Worm (Caenorhabditis elegans) whole organism, L1 larva: ENCODE results near the gene C03B1.2.
A peak's percentile ranks its signal among the peaks of the same experiment; 100 is the strongest.

Experiments used
- C16A3.4 ChIP-seq: fragments of 150-350 bp; optimal IDR thresholded peaks from 2 replicates; lab custom pipeline; 2014; ENCODE audit warnings: missing biosample characterization, missing genetic modification characterization
- F16B12.6 ChIP-seq: fragments of 150-350 bp; optimal IDR thresholded peaks from 2 replicates; lab custom pipeline; 2014; ENCODE audit warnings: missing biosample characterization, missing genetic modification characterization
- aha-1 ChIP-seq: fragments of 150-350 bp; optimal IDR thresholded peaks from 2 replicates; lab custom pipeline; 2014; ENCODE audit warnings: missing biosample characterization, missing genetic modification characterization
- alr-1 ChIP-seq: fragments of 200-800 bp; sonication (Bioruptor generic); optimal IDR thresholded peaks from 2 replicates; lab custom pipeline; 2018; ENCODE audit warnings: borderline replicate concordance, mild to moderate bottlenecking, missing genetic modification characterization, missing compliant biosample characterization
- blmp-1 ChIP-seq: fragments of 150-350 bp; optimal IDR thresholded peaks from 2 replicates; lab custom pipeline; 2014; ENCODE audit warnings: missing biosample characterization, missing genetic modification characterization
- ceh-63 ChIP-seq: fragments of 200-800 bp; sonication (Bioruptor generic); optimal IDR thresholded peaks from 2 replicates; lab custom pipeline; 2018; ENCODE audit warnings: mild to moderate bottlenecking, missing genetic modification characterization, missing compliant biosample characterization
- ceh-8 ChIP-seq: fragments of 200-800 bp; sonication (Bioruptor generic); optimal IDR thresholded peaks from 2 replicates; lab custom pipeline; 2018; ENCODE audit warnings: mild to moderate bottlenecking, missing genetic modification characterization, moderate library complexity, missing compliant biosample characterization
- ceh-88 ChIP-seq: fragments of 200-800 bp; sonication (Bioruptor generic); IDR thresholded peaks from 2 replicates; pipeline ENCODE4 v1.3.6; 2022; ENCODE audit warnings: missing genetic modification characterization, missing compliant biosample characterization
- ces-1 ChIP-seq: fragments of 150-350 bp; optimal IDR thresholded peaks from 2 replicates; lab custom pipeline; 2014; ENCODE audit warnings: missing biosample characterization, missing genetic modification reagents, missing genetic modification characterization
- dpl-1 ChIP-seq, 3 experiments: fragments of 150-350 bp in 2 of 3; sonication (generic microtip) in 1 of 3; optimal IDR thresholded peaks; 2 replicates each; lab custom pipeline; 2014 to 2017; ENCODE audit warnings: missing biosample characterization in 3 of 3, missing genetic modification characterization in 3 of 3, missing genetic modification reagents in 3 of 3
- dsc-1 ChIP-seq: sonication (generic microtip); optimal IDR thresholded peaks from 2 replicates; lab custom pipeline; 2016; ENCODE audit warnings: mild to moderate bottlenecking, missing genetic modification characterization, missing compliant biosample characterization
- efl-3 ChIP-seq: fragments of 200-800 bp; sonication (Bioruptor generic); optimal IDR thresholded peaks from 2 replicates; lab custom pipeline; 2018; ENCODE audit warnings: mild to moderate bottlenecking, missing genetic modification characterization, missing compliant biosample characterization
- egl-13 ChIP-seq: sonication (generic microtip); optimal IDR thresholded peaks from 2 replicates; lab custom pipeline; 2016; ENCODE audit warnings: missing genotype, missing genetic modification reagents, missing genetic modification characterization, missing compliant biosample characterization
- egl-27 ChIP-seq, 2 experiments: fragments of 150-350 bp in 1 of 2; sonication (generic microtip); optimal IDR thresholded peaks; 3 replicates each; lab custom pipeline; 2017 to 2018; ENCODE audit warnings: missing biosample characterization in 2 of 2, missing genetic modification characterization in 2 of 2, missing genetic modification reagents in 2 of 2
- elt-3 ChIP-seq, 6 experiments: fragments of 150-350 bp in 1 of 6; sonication (generic microtip); optimal IDR thresholded peaks; 2 replicates each; lab custom pipeline; 2017 to 2018; ENCODE audit warnings: missing biosample characterization in 6 of 6, missing genetic modification characterization in 6 of 6, inconsistent platforms in 1 of 6
- ets-5 ChIP-seq: fragments of 200-800 bp; sonication (Bioruptor generic); IDR thresholded peaks from 2 replicates; pipeline ENCODE4 v1.3.6; 2022; ENCODE audit warnings: missing genetic modification characterization, missing compliant biosample characterization
- fkh-4 ChIP-seq: sonication (generic microtip); optimal IDR thresholded peaks from 2 replicates; lab custom pipeline; 2016; ENCODE audit warnings: missing compliant biosample characterization, missing genetic modification characterization, borderline replicate concordance
- fos-1 ChIP-seq: fragments of 150-350 bp; optimal IDR thresholded peaks from 2 replicates; lab custom pipeline; 2014; ENCODE audit warnings: missing biosample characterization, missing genetic modification characterization
- grh-1 ChIP-seq: fragments of 200-800 bp; sonication (Bioruptor generic); IDR thresholded peaks from 2 replicates; pipeline ENCODE4 v1.3.6; 2022; ENCODE audit warnings: missing genetic modification reagents, missing genetic modification characterization, missing compliant biosample characterization
- hlh-4 ChIP-seq: sonication (generic microtip); optimal IDR thresholded peaks from 2 replicates; lab custom pipeline; 2016; ENCODE audit warnings: mild to moderate bottlenecking, missing genetic modification characterization, missing compliant biosample characterization
- irx-1 ChIP-seq: sonication (generic microtip); optimal IDR thresholded peaks from 2 replicates; lab custom pipeline; 2016; ENCODE audit warnings: missing genetic modification characterization, missing compliant biosample characterization
- isw-1 ChIP-seq: fragments of 200-800 bp; sonication (Bioruptor generic); IDR thresholded peaks from 2 replicates; pipeline ENCODE4 v1.3.6; 2022; ENCODE audit warnings: missing genetic modification characterization, missing compliant biosample characterization
- jun-1 ChIP-seq: fragments of 150-350 bp; optimal IDR thresholded peaks from 2 replicates; lab custom pipeline; 2014; ENCODE audit warnings: missing biosample characterization, missing genetic modification reagents, missing genetic modification characterization
- lin-14 ChIP-seq: fragments of 200-800 bp; sonication (Bioruptor generic); optimal IDR thresholded peaks from 2 replicates; lab custom pipeline; 2018; ENCODE audit warnings: mild to moderate bottlenecking, missing genetic modification characterization, moderate library complexity, missing compliant biosample characterization
- lin-35 ChIP-seq, 2 experiments: fragments of 150-350 bp; optimal IDR thresholded peaks; 2 replicates each; lab custom pipeline; 2014; ENCODE audit warnings: missing biosample characterization in 2 of 2, missing genetic modification characterization in 2 of 2, missing genetic modification reagents in 2 of 2
- lin-39 ChIP-seq: fragments of 150-350 bp; optimal IDR thresholded peaks from 2 replicates; lab custom pipeline; 2014; ENCODE audit warnings: missing biosample characterization, missing genetic modification reagents, missing genetic modification characterization
- lir-3 ChIP-seq: sonication (generic microtip); optimal IDR thresholded peaks from 2 replicates; lab custom pipeline; 2016; ENCODE audit warnings: mild to moderate bottlenecking, missing genetic modification characterization, moderate library complexity, missing compliant biosample characterization; ENCODE audit not compliant: poor library complexity
- lsy-2 ChIP-seq, 2 experiments: fragments of 150-350 bp; optimal IDR thresholded peaks; 2 replicates each; lab custom pipeline; 2014; ENCODE audit warnings: missing biosample characterization in 2 of 2, missing genetic modification characterization in 2 of 2
- mdl-1 ChIP-seq, 2 experiments: fragments of 150-350 bp; optimal IDR thresholded peaks; 2 replicates each; lab custom pipeline; 2014 to 2017; ENCODE audit warnings: missing biosample characterization in 2 of 2, missing genetic modification characterization in 2 of 2, inconsistent platforms in 1 of 2
- mef-2 ChIP-seq: fragments of 150-350 bp; optimal IDR thresholded peaks from 2 replicates; lab custom pipeline; 2014; ENCODE audit warnings: missing biosample characterization, missing genetic modification characterization
- mep-1 ChIP-seq: fragments of 150-350 bp; optimal IDR thresholded peaks from 2 replicates; lab custom pipeline; 2014; ENCODE audit warnings: missing biosample characterization, missing genetic modification characterization
- nhr-11 ChIP-seq: fragments of 150-350 bp; optimal IDR thresholded peaks from 2 replicates; lab custom pipeline; 2014; ENCODE audit warnings: missing biosample characterization, missing genetic modification characterization
- nhr-20 ChIP-seq: sonication (generic microtip); optimal IDR thresholded peaks from 2 replicates; lab custom pipeline; 2016; ENCODE audit warnings: mild to moderate bottlenecking, missing genetic modification characterization, missing compliant biosample characterization
- nhr-47 ChIP-seq: sonication (generic microtip); optimal IDR thresholded peaks from 2 replicates; lab custom pipeline; 2016; ENCODE audit warnings: mild to moderate bottlenecking, missing genetic modification characterization, moderate library complexity, missing compliant biosample characterization
- nhr-71 ChIP-seq: sonication (generic microtip); optimal IDR thresholded peaks from 2 replicates; lab custom pipeline; 2016; ENCODE audit warnings: mild to moderate bottlenecking, missing genetic modification characterization, moderate library complexity, missing compliant biosample characterization
- nhr-85 ChIP-seq: sonication (generic microtip); peaks from one replicate; lab custom pipeline; 2016; ENCODE audit warnings: missing genetic modification characterization, inconsistent platforms, missing compliant biosample characterization
- pag-3 ChIP-seq: sonication (generic microtip); optimal IDR thresholded peaks from 2 replicates; lab custom pipeline; 2017; ENCODE audit warnings: missing genetic modification characterization, mild to moderate bottlenecking, missing compliant biosample characterization, antibody characterized with exemption, borderline replicate concordance; ENCODE audit not compliant: insufficient read depth
- pax-3 ChIP-seq: fragments of 200-800 bp; sonication (Bioruptor generic); optimal IDR thresholded peaks from 2 replicates; lab custom pipeline; 2018; ENCODE audit warnings: mild to moderate bottlenecking, missing genetic modification characterization, moderate library complexity, missing compliant biosample characterization
- snpc-4 ChIP-seq: fragments of 150-350 bp; optimal IDR thresholded peaks from 2 replicates; lab custom pipeline; 2014; ENCODE audit warnings: missing biosample characterization, missing genetic modification characterization
- snu-23 ChIP-seq: sonication (generic microtip); optimal IDR thresholded peaks from 2 replicates; lab custom pipeline; 2016; ENCODE audit warnings: missing genetic modification characterization, missing compliant biosample characterization
- sox-4 ChIP-seq: sonication (generic microtip); optimal IDR thresholded peaks from 2 replicates; lab custom pipeline; 2016; ENCODE audit warnings: missing genetic modification characterization, missing compliant biosample characterization
- tbx-2 ChIP-seq: sonication (generic microtip); optimal IDR thresholded peaks from 2 replicates; lab custom pipeline; 2016; ENCODE audit warnings: missing genetic modification characterization, missing compliant biosample characterization
- tlp-1 ChIP-seq: fragments of 150-350 bp; optimal IDR thresholded peaks from 2 replicates; lab custom pipeline; 2014; ENCODE audit warnings: missing biosample characterization, missing genetic modification characterization
- unc-130 ChIP-seq: fragments of 150-350 bp; optimal IDR thresholded peaks from 2 replicates; lab custom pipeline; 2017; ENCODE audit warnings: missing biosample characterization, missing genetic modification characterization, inconsistent platforms
- unc-62 ChIP-seq: fragments of 150-350 bp; optimal IDR thresholded peaks from 2 replicates; lab custom pipeline; 2014; ENCODE audit warnings: missing biosample characterization, missing genetic modification reagents, missing genetic modification characterization
- unc-86 ChIP-seq: sonication (generic microtip); optimal IDR thresholded peaks from 2 replicates; lab custom pipeline; 2016; ENCODE audit warnings: missing genetic modification characterization, missing compliant biosample characterization
- xbp-1 ChIP-seq: sonication (generic microtip); optimal IDR thresholded peaks from 2 replicates; lab custom pipeline; 2016; ENCODE audit warnings: missing genetic modification characterization, missing compliant biosample characterization
- zag-1 ChIP-seq: fragments of 150-350 bp; optimal IDR thresholded peaks from 2 replicates; lab custom pipeline; 2014; ENCODE audit warnings: missing biosample characterization, missing genetic modification characterization
- ztf-11 ChIP-seq, 2 experiments: sonication (generic microtip); optimal IDR thresholded peaks; 2 replicates each; lab custom pipeline; 2016 to 2017; ENCODE audit warnings: missing genetic modification characterization in 2 of 2, missing biosample characterization in 1 of 2, missing compliant biosample characterization in 1 of 2

Gene C03B1.2

DNA sequence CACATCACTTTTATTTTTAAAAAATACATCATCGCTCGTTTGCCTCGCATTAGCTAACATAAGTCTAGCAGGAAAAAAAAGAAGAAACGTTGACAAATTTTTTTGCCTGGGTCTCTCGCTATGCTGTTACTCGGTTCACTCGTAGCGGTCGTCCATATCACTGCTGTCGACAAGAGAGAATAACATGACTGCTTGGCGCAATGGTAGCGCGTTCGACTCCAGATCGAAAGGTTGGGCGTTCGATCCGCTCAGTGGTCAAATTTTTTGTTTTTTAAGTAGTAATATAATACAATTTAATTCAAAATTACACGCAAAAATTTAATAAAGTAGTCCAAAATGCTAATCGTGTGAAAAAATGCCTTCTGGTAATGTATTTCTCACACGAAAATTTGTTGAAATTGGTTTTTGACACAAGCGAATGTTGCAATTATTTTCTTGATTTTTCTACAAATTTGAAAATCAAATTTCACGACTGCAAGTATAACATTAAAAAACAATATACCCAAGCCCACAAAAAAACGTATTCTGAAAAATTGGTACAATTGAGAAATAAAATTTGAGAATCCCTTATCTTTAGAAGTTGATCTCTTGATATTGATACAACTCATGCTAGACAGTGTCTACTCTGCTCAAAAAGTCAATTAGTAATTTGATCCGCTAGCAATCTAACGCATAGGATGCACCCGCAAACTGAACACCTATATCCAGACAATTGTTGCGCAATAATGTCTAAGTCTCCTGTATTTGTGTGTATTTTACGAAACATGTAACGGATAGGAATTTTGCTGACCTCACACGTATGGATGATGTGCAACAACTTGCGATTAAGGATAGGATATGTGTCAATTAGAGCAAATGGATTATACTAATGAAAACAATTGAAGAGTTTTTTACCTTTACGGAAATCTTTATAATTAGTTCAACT lies 1.6 kb downstream of the C03B1.2 start (continued):
- no peak for TF ChIP-seq ceh-63
- peak; percentile 46 for TF ChIP-seq lir-3 (tag; lab: Kevin White, UChicago)
- TF ChIP-seq dpl-1 (GFP tag; optimal IDR thresholded peaks at IDR 0.05; lab: Kevin White, UChicago): peak in 1 of 3 experiments; percentile 1
- no peak for TF ChIP-seq fkh-4 (tag; lab: Kevin White, UChicago)
- TF ChIP-seq ceh-8 (GFP tag; lab: Kevin White, UChicago): no peak
- TF ChIP-seq F16B12.6 (tag; lab: Kevin White, UChicago): no peak
- peak; percentile 42 for TF ChIP-seq C16A3.4
- TF ChIP-seq sox-4: peak; percentile 21
- peak; percentile 63 for TF ChIP-seq lin-14
- peak; percentile 78 for TF ChIP-seq dsc-1 (tag; lab: Kevin White, UChicago)
- TF ChIP-seq ceh-88: no peak
- no peak for TF ChIP-seq pax-3 (tag; lab: Kevin White, UChicago)
- no peak for TF ChIP-seq fos-1 (tag; lab: Kevin White, UChicago)
- no peak for TF ChIP-seq isw-1 (GFP tag; lab: Robert Waterston, UW)
- no peak for TF ChIP-seq unc-62 (GFP tag; lab: Kevin White, UChicago)
- peak in 1 of 6 experiments; percentile 60 for TF ChIP-seq elt-3 (tag; optimal IDR thresholded peaks at IDR 0.05; lab: Kevin White, UChicago)
- peak in 1 of 2 experiments; percentile 65 for TF ChIP-seq mdl-1 (tag; optimal IDR thresholded peaks at IDR 0.05; lab: Kevin White, UChicago)
- TF ChIP-seq unc-86 (tag; lab: Kevin White, UChicago): peak; percentile 20
- no peak for TF ChIP-seq jun-1 (tag; lab: Kevin White, UChicago)
- TF ChIP-seq ces-1 (GFP tag; lab: Kevin White, UChicago): no peak
- TF ChIP-seq tlp-1 (tag; lab: Kevin White, UChicago): no peak
- TF ChIP-seq unc-130: peak; percentile 41
- no peak for TF ChIP-seq ztf-11 (tag; optimal IDR thresholded peaks at IDR 0.05; lab: Kevin White, UChicago)
- no peak for TF ChIP-seq hlh-4 (tag; lab: Kevin White, UChicago)
- TF ChIP-seq mep-1: peak; percentile 46
- TF ChIP-seq mef-2: no peak
- TF ChIP-seq nhr-20: peak; percentile 69
- TF ChIP-seq tbx-2 (tag; lab: Kevin White, UChicago): peak; percentile 41
- no peak for TF ChIP-seq egl-27 (tag; optimal IDR thresholded peaks at IDR 0.05; lab: Kevin White, UChicago)
- no peak for TF ChIP-seq grh-1 (GFP tag; lab: Robert Waterston, UW)
- TF ChIP-seq snpc-4 (tag; lab: Kevin White, UChicago): no peak
- no peak for TF ChIP-seq lin-39 (tag; lab: Kevin White, UChicago)
- peak; percentile 77 for TF ChIP-seq nhr-47 (tag; lab: Kevin White, UChicago)
- TF ChIP-seq lsy-2 (tag; optimal IDR thresholded peaks at IDR 0.05; lab: Kevin White, UChicago): peak; percentile 24 to 51
- peak; percentile 45 for TF ChIP-seq nhr-85 (tag; lab: Kevin White, UChicago)
- no peak for TF ChIP-seq ets-5 (GFP tag; lab: Robert Waterston, UW)
- no peak for TF ChIP-seq alr-1 (tag; lab: Kevin White, UChicago)
- TF ChIP-seq xbp-1 (tag; lab: Kevin White, UChicago): peak; percentile 74
- TF ChIP-seq nhr-11 (tag; lab: Kevin White, UChicago): no peak
- no peak for TF ChIP-seq aha-1 (tag; lab: Kevin White, UChicago)
- TF ChIP-seq blmp-1 (tag; lab: Kevin White, UChicago): no peak
- TF ChIP-seq irx-1 (tag; lab: Kevin White, UChicago): peak; percentile 49
- TF ChIP-seq nhr-71 (tag; lab: Kevin White, UChicago): peak; percentile 73
- TF ChIP-seq snu-23 (GFP tag; lab: Kevin White, UChicago): peak; percentile 75
- no peak for TF ChIP-seq pag-3
- TF ChIP-seq lin-35 (GFP tag; optimal IDR thresholded peaks at IDR 0.05; lab: Kevin White, UChicago): peak in 1 of 2 experiments; percentile 67
- TF ChIP-seq egl-13 (tag; lab: Kevin White, UChicago): peak; percentile 70
- no peak for TF ChIP-seq efl-3
- TF ChIP-seq zag-1: no peak
